Fruit fly (Drosophila melanogaster): ENCODE measurements around the gene CG12011.

CG12011 gene

dm6 chr3L:1730873-1731272 is 36.5 kb downstream of the CG12011 start, which contains the start of gene drpr (continued):
- TF ChIP-seq maf-S (GFP tag; optimal IDR thresholded peaks at IDR 0.05) (peak; percentile 18), zfh2 (GFP tag; optimal IDR thresholded peaks at IDR 0.05) (no peak), CG3065 (GFP tag; optimal IDR thresholded peaks at IDR 0.05) (no peak), CG16863 (GFP tag; optimal IDR thresholded peaks at IDR 0.05) (no peak), CG7786 (GFP tag; optimal IDR thresholded peaks at IDR 0.05) (no peak), CG9817 (tag; optimal IDR thresholded peaks at IDR 0.05) (no peak), CG2202 (tag; optimal IDR thresholded peaks at IDR 0.05) (peak; percentile 6), stwl (tag; optimal IDR thresholded peaks at IDR 0.05) (peak; percentile 70), gce (GFP tag; IDR thresholded peaks at IDR 0.05) (no peak), CG1024 (GFP tag; IDR thresholded peaks at IDR 0.05) (no peak), Dip2 (GFP tag; IDR thresholded peaks at IDR 0.05) (no peak), CG10321 (GFP tag; IDR thresholded peaks at IDR 0.05) (no peak), CG5180 (GFP tag; optimal IDR thresholded peaks at IDR 0.05) (no peak), CG7372 (GFP tag; IDR thresholded peaks at IDR 0.05) (no peak), CG15073 (GFP tag; optimal IDR thresholded peaks at IDR 0.05) (no peak), HmgD (GFP tag; optimal IDR thresholded peaks at IDR 0.05) (peak; percentile 9), CG12942 (GFP tag; optimal IDR thresholded peaks at IDR 0.05) (no peak), CG4424 (GFP tag; optimal IDR thresholded peaks at IDR 0.05) (no peak), nerfin-2 (GFP tag; IDR thresholded peaks at IDR 0.05; ENCODE audit: partially characterized antibody) (no peak), ap (GFP tag; IDR thresholded peaks at IDR 0.05) (no peak), C15 (GFP tag; IDR thresholded peaks at IDR 0.05) (no peak), nom (GFP tag; optimal IDR thresholded peaks at IDR 0.05) (peak; percentile 53), ara (GFP tag; IDR thresholded peaks at IDR 0.05) (no peak), CG11456 (GFP tag; IDR thresholded peaks at IDR 0.05) (no peak), CG4730 (GFP tag; IDR thresholded peaks at IDR 0.05) (no peak), crc (GFP tag; optimal IDR thresholded peaks at IDR 0.05) (no peak), H15 (GFP tag; IDR thresholded peaks at IDR 0.05) (no peak), HLHmδ (GFP tag; optimal IDR thresholded peaks at IDR 0.05) (peak; percentile 19), tap (tag; optimal IDR thresholded peaks at IDR 0.05) (no peak), sna (GFP tag; IDR thresholded peaks at IDR 0.05; ENCODE audit: partially characterized antibody) (no peak), jumu (GFP tag; optimal IDR thresholded peaks at IDR 0.05) (no peak), fd3F (GFP tag; optimal IDR thresholded peaks at IDR 0.05) (no peak), Sox100B (GFP tag; optimal IDR thresholded peaks at IDR 0.05) (peak; percentile 24), gsb-n (tag; optimal IDR thresholded peaks at IDR 0.05) (no peak), CG3163 (GFP tag; optimal IDR thresholded peaks at IDR 0.05) (no peak), CG4617 (GFP tag; optimal IDR thresholded peaks at IDR 0.05; ENCODE audit: borderline replicate concordance) (peak; percentile 60), Doc2 (GFP tag; IDR thresholded peaks at IDR 0.05) (no peak), CG34224 (GFP tag; IDR thresholded peaks at IDR 0.05; ENCODE audit: partially characterized antibody) (no peak), oc (tag; optimal IDR thresholded peaks at IDR 0.05) (no peak), Max (GFP tag; optimal IDR thresholded peaks at IDR 0.05) (no peak), CG10565 (GFP tag; optimal IDR thresholded peaks at IDR 0.05) (no peak), croc (GFP tag; conservative IDR thresholded peaks at IDR 0.05) (no peak), pita (GFP tag; optimal IDR thresholded peaks at IDR 0.05) (no peak), gro (GFP tag; optimal IDR thresholded peaks at IDR 0.05) (no peak), Fer2 (tag; optimal IDR thresholded peaks at IDR 0.05) (no peak), sens-2 (GFP tag; IDR thresholded peaks at IDR 0.05) (no peak), CG14965 (GFP tag; optimal IDR thresholded peaks at IDR 0.05; ENCODE audit: borderline replicate concordance) (no peak), caup (GFP tag; optimal IDR thresholded peaks at IDR 0.05; ENCODE audit: severe bottlenecking) (peak; percentile 21), CG5245 (GFP tag; optimal IDR thresholded peaks at IDR 0.05) (no peak), YL-1 (GFP tag; optimal IDR thresholded peaks at IDR 0.05) (peak; percentile 83), CG4328 (GFP tag; optimal IDR thresholded peaks at IDR 0.05) (no peak), CG9437 (GFP tag; optimal IDR thresholded peaks at IDR 0.05) (no peak)
